Worm (Caenorhabditis elegans) whole organism, L3 larva: ENCODE data around the gene F13A2.3.

Source experiments
- R02D3.7 ChIP-seq: fragments of 150-350 bp; optimal IDR thresholded peaks from 2 replicates; lab custom pipeline; 2014; ENCODE audit warnings: missing biosample characterization, missing genetic modification characterization
- ama-1 ChIP-seq: fragments of 150-350 bp; optimal IDR thresholded peaks from 2 replicates; lab custom pipeline; 2018
- lin-39 ChIP-seq: fragments of 150-350 bp; optimal IDR thresholded peaks from 2 replicates; lab custom pipeline; 2018; ENCODE audit warnings: missing biosample characterization, missing genetic modification reagents, missing genetic modification characterization
- nhr-12 ChIP-seq: fragments of 150-350 bp; optimal IDR thresholded peaks from 2 replicates; lab custom pipeline; 2014; ENCODE audit warnings: missing biosample characterization, missing genetic modification characterization

ce11 chrV:4422127-4422526 lies 26.0 kb upstream of the F13A2.3 start, which contains the start of gene skr-7:
- TF ChIP-seq lin-39 (tag; lab: Kevin White, UChicago) (no peak), nhr-12 (tag; lab: Kevin White, UChicago) (no peak), ama-1 (lab: Kevin White, UChicago) (no peak), R02D3.7 (tag; lab: Kevin White, UChicago) (no peak)
